Worm (Caenorhabditis elegans) whole organism, young adult: ENCODE data around the gene dnj-13.

Experiments used
- C17E4.6 ChIP-seq: fragments of 200-800 bp; sonication (Bioruptor generic); IDR thresholded peaks from 2 replicates; pipeline ENCODE4 v1.3.6; 2022; ENCODE audit warnings: missing genetic modification reagents, missing genetic modification characterization, missing compliant biosample characterization
- F39B2.1 ChIP-seq: fragments of 200-800 bp; sonication (Bioruptor generic); IDR thresholded peaks from 2 replicates; pipeline ENCODE4 v1.3.6; 2022; ENCODE audit warnings: missing genetic modification reagents, missing genetic modification characterization, missing compliant biosample characterization
- Y67H2A.10 ChIP-seq: fragments of 200-800 bp; sonication (Bioruptor generic); conservative IDR thresholded peaks from 2 replicates; pipeline ENCODE4 v1.3.6; 2022; ENCODE audit warnings: missing genetic modification reagents, missing genetic modification characterization, missing compliant biosample characterization
- ZK185.1 ChIP-seq: sonication (generic microtip); optimal IDR thresholded peaks from 2 replicates; lab custom pipeline; 2016; ENCODE audit warnings: mild to moderate bottlenecking, missing genetic modification characterization, missing compliant biosample characterization; ENCODE audit not compliant: poor library complexity, severe bottlenecking
- madf-6 ChIP-seq: fragments of 200-800 bp; sonication (Bioruptor generic); IDR thresholded peaks from 2 replicates; pipeline ENCODE4 v1.3.6; 2022; ENCODE audit warnings: missing genetic modification reagents, missing genetic modification characterization, missing compliant biosample characterization
- snpc-1.3 ChIP-seq: sonication (generic microtip); optimal IDR thresholded peaks from 2 replicates; lab custom pipeline; 2017; ENCODE audit warnings: missing genetic modification characterization, mild to moderate bottlenecking, missing compliant biosample characterization, antibody characterized with exemption, moderate library complexity, missing genotype, missing genetic modification reagents; ENCODE audit not compliant: insufficient read depth
- snpc-3.4 ChIP-seq: sonication (generic microtip); optimal IDR thresholded peaks from 2 replicates; lab custom pipeline; 2017; ENCODE audit warnings: missing genetic modification characterization, mild to moderate bottlenecking, missing compliant biosample characterization, antibody characterized with exemption, moderate library complexity, missing genotype, missing genetic modification reagents
- somi-1 ChIP-seq: fragments of 200-800 bp; sonication (Bioruptor generic); optimal IDR thresholded peaks from 2 replicates; lab custom pipeline; 2018; ENCODE audit warnings: mild to moderate bottlenecking, missing genetic modification characterization, missing compliant biosample characterization
- unc-130 ChIP-seq: sonication (generic microtip); optimal IDR thresholded peaks from 2 replicates; lab custom pipeline; 2016; ENCODE audit warnings: missing genetic modification reagents, missing genetic modification characterization, missing compliant biosample characterization
- zfh-2 ChIP-seq: fragments of 200-800 bp; sonication (Bioruptor generic); conservative IDR thresholded peaks from 2 replicates; pipeline ENCODE4 v1.3.6; 2022; ENCODE audit warnings: missing genetic modification reagents, missing genetic modification characterization, missing compliant biosample characterization
- ztf-18 ChIP-seq: sonication (generic microtip); optimal IDR thresholded peaks from 2 replicates; lab custom pipeline; 2016; ENCODE audit warnings: missing genotype, mild to moderate bottlenecking, missing genetic modification characterization, missing compliant biosample characterization

DNA sequence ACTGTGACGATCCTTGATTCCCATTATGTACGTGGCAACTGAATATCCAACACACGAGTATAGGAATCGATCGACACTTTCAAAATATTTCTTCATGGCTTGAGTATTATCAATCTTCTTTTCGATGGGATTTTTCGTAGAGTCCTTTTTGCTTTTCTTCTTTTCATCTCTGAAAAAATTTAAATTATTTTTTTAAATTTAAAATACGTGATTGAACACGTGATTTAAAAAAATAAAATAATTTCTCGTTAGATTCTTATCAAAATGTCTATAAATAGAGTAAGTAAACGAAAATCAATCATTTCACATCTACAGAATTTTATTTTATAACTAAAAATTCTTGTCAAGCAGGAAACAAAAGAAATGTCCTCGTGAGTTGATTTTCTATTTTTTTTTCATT lies 24.2 kb upstream of the dnj-13 start, which contains the start of gene Y62F5A.10:
- TF ChIP-seq somi-1 (GFP tag; lab: Kevin White, UChicago) (no peak), ZK185.1 (tag; lab: Kevin White, UChicago) (no peak), Y67H2A.10 (GFP tag; lab: Robert Waterston, UW) (no peak), ztf-18 (tag; lab: Kevin White, UChicago) (no peak), unc-130 (GFP tag; lab: Kevin White, UChicago) (no peak), snpc-1.3 (tag; lab: Kevin White, UChicago) (no peak), madf-6 (GFP tag; lab: Robert Waterston, UW) (no peak), C17E4.6 (GFP tag; lab: Robert Waterston, UW) (no peak), zfh-2 (GFP tag; lab: Robert Waterston, UW) (no peak), F39B2.1 (no peak), snpc-3.4 (no peak)
